Worm (Caenorhabditis elegans) whole organism, L4 larva: ENCODE results near the gene gpd-2.

Experiments used
- D1046.2 ChIP-seq: fragments of 200-800 bp; sonication (Bioruptor generic); IDR thresholded peaks from 2 replicates; pipeline ENCODE4 v1.3.6; 2022; ENCODE audit warnings: missing genetic modification characterization, missing compliant biosample characterization
- F26F4.8 ChIP-seq: fragments of 200-800 bp; sonication (Bioruptor generic); conservative IDR thresholded peaks from 2 replicates; pipeline ENCODE4 v1.3.6; 2022; ENCODE audit warnings: missing genetic modification characterization, missing compliant biosample characterization
- F37D6.2 ChIP-seq: sonication (generic microtip); optimal IDR thresholded peaks from 2 replicates; lab custom pipeline; 2016; ENCODE audit warnings: mild to moderate bottlenecking, missing genetic modification characterization, missing compliant biosample characterization
- F44E2.7 ChIP-seq: fragments of 200-800 bp; sonication (Bioruptor generic); IDR thresholded peaks from 2 replicates; pipeline ENCODE4 v2.1.2; 2022; ENCODE audit warnings: missing genetic modification characterization, missing compliant biosample characterization
- F49E8.2 ChIP-seq: sonication (generic microtip); optimal IDR thresholded peaks from 2 replicates; lab custom pipeline; 2016; ENCODE audit warnings: missing compliant biosample characterization, mild to moderate bottlenecking, missing genetic modification characterization, borderline replicate concordance
- T26A8.4 ChIP-seq: fragments of 200-800 bp; sonication (Bioruptor generic); IDR thresholded peaks from 2 replicates; pipeline ENCODE4 v1.3.6; 2022; ENCODE audit warnings: missing genetic modification characterization, missing compliant biosample characterization
- Y48G9A.11 ChIP-seq: fragments of 200-800 bp; sonication (Bioruptor generic); IDR thresholded peaks from 2 replicates; pipeline ENCODE4 v1.3.6; 2022; ENCODE audit warnings: missing genetic modification reagents, missing genetic modification characterization, missing compliant biosample characterization
- aha-1 ChIP-seq: fragments of 150-350 bp; peaks from one replicate; lab custom pipeline; 2014; ENCODE audit warnings: missing biosample characterization, missing genetic modification characterization
- ama-1 ChIP-seq: fragments of 150-350 bp; optimal IDR thresholded peaks from 2 replicates; lab custom pipeline; 2014; ENCODE audit warnings: inconsistent platforms, mixed read lengths
- attf-4 ChIP-seq: sonication (generic microtip); optimal IDR thresholded peaks from 3 replicates; lab custom pipeline; 2017; ENCODE audit warnings: missing biosample characterization, missing genetic modification characterization
- ceh-20 ChIP-seq: fragments of 200-800 bp; sonication (Bioruptor generic); IDR thresholded peaks from 2 replicates; pipeline ENCODE4 v1.3.6; 2022; ENCODE audit warnings: missing genetic modification reagents, missing genetic modification characterization, missing compliant biosample characterization
- cey-2 ChIP-seq: sonication (generic microtip); optimal IDR thresholded peaks from 3 replicates; lab custom pipeline; 2017; ENCODE audit warnings: missing genetic modification characterization, mild to moderate bottlenecking, missing compliant biosample characterization, antibody characterized with exemption, borderline replicate concordance; ENCODE audit not compliant: insufficient read depth
- ctbp-1 ChIP-seq: fragments of 200-800 bp; sonication (Bioruptor generic); IDR thresholded peaks from 2 replicates; pipeline ENCODE4 v1.3.6; 2022; ENCODE audit warnings: missing genetic modification reagents, missing genetic modification characterization, missing compliant biosample characterization
- daf-16 ChIP-seq, 3 experiments: sonication (generic microtip); optimal IDR thresholded peaks; 2 replicates each; lab custom pipeline; 2016 to 2017; ENCODE audit warnings: missing genetic modification characterization in 3 of 3, missing genetic modification reagents in 3 of 3, mild to moderate bottlenecking in 2 of 3, missing compliant biosample characterization in 2 of 3, missing biosample characterization in 1 of 3, moderate library complexity in 1 of 3
- daf-19 ChIP-seq: fragments of 200-800 bp; sonication (Bioruptor generic); conservative IDR thresholded peaks from 2 replicates; pipeline ENCODE4 v1.3.6; 2022; ENCODE audit warnings: missing genetic modification characterization, missing compliant biosample characterization
- dmd-6 ChIP-seq: fragments of 200-800 bp; sonication (Bioruptor generic); IDR thresholded peaks from 2 replicates; pipeline ENCODE4 v1.3.6; 2022; ENCODE audit warnings: missing genetic modification reagents, missing genetic modification characterization, missing compliant biosample characterization
- duxl-1 ChIP-seq: sonication (generic microtip); optimal IDR thresholded peaks from 2 replicates; lab custom pipeline; 2016; ENCODE audit warnings: mild to moderate bottlenecking, missing genetic modification characterization, moderate library complexity, missing compliant biosample characterization; ENCODE audit not compliant: poor library complexity
- dve-1 ChIP-seq: sonication (generic microtip); optimal IDR thresholded peaks from 2 replicates; lab custom pipeline; 2017; ENCODE audit warnings: antibody characterized with exemption, mild to moderate bottlenecking, missing genetic modification characterization, missing compliant biosample characterization; ENCODE audit not compliant: insufficient read depth
- egl-43 ChIP-seq: fragments of 200-800 bp; sonication (Bioruptor generic); IDR thresholded peaks from 2 replicates; pipeline ENCODE4 v1.3.6; 2022; ENCODE audit warnings: missing genetic modification reagents, missing genetic modification characterization, missing compliant biosample characterization
- fos-1 ChIP-seq: fragments of 150-350 bp; optimal IDR thresholded peaks from 2 replicates; lab custom pipeline; 2014; ENCODE audit warnings: missing biosample characterization, missing genetic modification characterization
- gei-8 ChIP-seq: fragments of 200-800 bp; sonication (Bioruptor generic); optimal IDR thresholded peaks from 2 replicates; lab custom pipeline; 2018; ENCODE audit warnings: mild to moderate bottlenecking, missing genetic modification characterization, missing compliant biosample characterization
- hif-1 ChIP-seq, 2 experiments: sonication (generic microtip); optimal IDR thresholded peaks; 2 replicates each; lab custom pipeline; 2016 to 2017; ENCODE audit warnings: missing compliant biosample characterization in 2 of 2, missing genetic modification characterization in 2 of 2, missing genetic modification reagents in 2 of 2, missing genotype in 2 of 2, mild to moderate bottlenecking in 1 of 2
- hlh-11 ChIP-seq: fragments of 200-800 bp; sonication (Bioruptor generic); optimal IDR thresholded peaks from 2 replicates; lab custom pipeline; 2018; ENCODE audit warnings: mild to moderate bottlenecking, missing genetic modification characterization, missing compliant biosample characterization
- hlh-30 ChIP-seq: sonication (generic microtip); optimal IDR thresholded peaks from 2 replicates; lab custom pipeline; 2017; ENCODE audit warnings: antibody characterized with exemption, mild to moderate bottlenecking, missing genetic modification characterization, missing compliant biosample characterization; ENCODE audit not compliant: insufficient read depth
- lim-7 ChIP-seq: fragments of 200-800 bp; sonication (Bioruptor generic); IDR thresholded peaks from 2 replicates; pipeline ENCODE4 v1.3.6; 2022; ENCODE audit warnings: missing genetic modification characterization, missing compliant biosample characterization
- lin-1 ChIP-seq: fragments of 200-800 bp; sonication (Bioruptor generic); IDR thresholded peaks from 2 replicates; pipeline ENCODE4 v1.3.6; 2022; ENCODE audit warnings: missing genetic modification reagents, missing genetic modification characterization, missing compliant biosample characterization
- lin-13 ChIP-seq: fragments of 150-350 bp; optimal IDR thresholded peaks from 2 replicates; lab custom pipeline; 2014; ENCODE audit warnings: missing biosample characterization, missing genetic modification reagents, missing genetic modification characterization
- lin-38 ChIP-seq: fragments of 200-800 bp; sonication (Bioruptor generic); IDR thresholded peaks from 2 replicates; pipeline ENCODE4 v1.3.6; 2022; ENCODE audit warnings: missing genetic modification reagents, missing genetic modification characterization, missing compliant biosample characterization
- lsy-2 ChIP-seq, 2 experiments: fragments of 150-350 bp in 1 of 2; sonication (generic microtip) in 1 of 2; optimal IDR thresholded peaks; 2 replicates each; lab custom pipeline; 2014 to 2017; ENCODE audit warnings: missing biosample characterization in 2 of 2, missing genetic modification characterization in 2 of 2
- mep-1 ChIP-seq: fragments of 150-350 bp; sonication (generic microtip); optimal IDR thresholded peaks from 3 replicates; lab custom pipeline; 2014; ENCODE audit warnings: missing biosample characterization, missing genetic modification characterization
- mes-2 ChIP-seq: sonication (generic microtip); optimal IDR thresholded peaks from 2 replicates; lab custom pipeline; 2016; ENCODE audit warnings: missing genotype, mild to moderate bottlenecking, missing genetic modification characterization, missing compliant biosample characterization; ENCODE audit not compliant: poor library complexity, severe bottlenecking
- mxl-2 ChIP-seq: fragments of 200-800 bp; sonication (Bioruptor generic); conservative IDR thresholded peaks from 2 replicates; pipeline ENCODE4 v1.3.6; 2022; ENCODE audit warnings: missing genetic modification reagents, missing genetic modification characterization, missing compliant biosample characterization
- mxl-3 ChIP-seq: fragments of 200-800 bp; sonication (Bioruptor generic); optimal IDR thresholded peaks from 2 replicates; lab custom pipeline; 2018; ENCODE audit warnings: mild to moderate bottlenecking, missing genetic modification characterization, missing compliant biosample characterization
- nhr-102 ChIP-seq: sonication (generic microtip); optimal IDR thresholded peaks from 2 replicates; lab custom pipeline; 2016; ENCODE audit warnings: mild to moderate bottlenecking, missing genetic modification characterization, moderate library complexity, missing compliant biosample characterization
- nhr-11 ChIP-seq: fragments of 150-350 bp; optimal IDR thresholded peaks from 2 replicates; lab custom pipeline; 2014; ENCODE audit warnings: missing biosample characterization, missing genetic modification characterization
- nhr-111 ChIP-seq: fragments of 200-800 bp; sonication (Bioruptor generic); optimal IDR thresholded peaks from 2 replicates; lab custom pipeline; 2018; ENCODE audit warnings: mild to moderate bottlenecking, missing genetic modification characterization, missing compliant biosample characterization
- nhr-48 ChIP-seq: sonication (generic microtip); optimal IDR thresholded peaks from 2 replicates; lab custom pipeline; 2016; ENCODE audit warnings: mild to moderate bottlenecking, missing genetic modification characterization, missing compliant biosample characterization
- nhr-6 ChIP-seq: fragments of 150-350 bp; optimal IDR thresholded peaks from 2 replicates; lab custom pipeline; 2014; ENCODE audit warnings: missing biosample characterization, missing genetic modification characterization
- php-3 ChIP-seq: fragments of 200-800 bp; sonication (Bioruptor generic); IDR thresholded peaks from 2 replicates; pipeline ENCODE4 v1.3.6; 2022; ENCODE audit warnings: missing genetic modification reagents, missing genetic modification characterization, missing compliant biosample characterization
- rbr-2 ChIP-seq: sonication (generic microtip); optimal IDR thresholded peaks from 2 replicates; lab custom pipeline; 2016; ENCODE audit warnings: missing genotype, missing genetic modification characterization, missing compliant biosample characterization
- snpc-4 ChIP-seq: fragments of 150-350 bp; optimal IDR thresholded peaks from 2 replicates; lab custom pipeline; 2014; ENCODE audit warnings: missing biosample characterization, missing genetic modification characterization
- spr-1 ChIP-seq: sonication (generic microtip); optimal IDR thresholded peaks from 2 replicates; lab custom pipeline; 2016; ENCODE audit warnings: mild to moderate bottlenecking, missing genetic modification characterization, missing compliant biosample characterization
- tra-1 ChIP-seq: fragments of 200-800 bp; sonication (Bioruptor generic); IDR thresholded peaks from 2 replicates; pipeline ENCODE4 v1.3.6; 2022; ENCODE audit warnings: missing genetic modification reagents, missing genetic modification characterization, missing compliant biosample characterization
- unc-39 ChIP-seq: sonication (generic microtip); optimal IDR thresholded peaks from 2 replicates; lab custom pipeline; 2017; ENCODE audit warnings: missing biosample characterization, missing genetic modification characterization
- zag-1 ChIP-seq: fragments of 150-350 bp; optimal IDR thresholded peaks from 2 replicates; lab custom pipeline; 2014; ENCODE audit warnings: missing biosample characterization, missing genetic modification characterization
- zfp-3 ChIP-seq: fragments of 200-800 bp; sonication (Bioruptor generic); conservative IDR thresholded peaks from 2 replicates; pipeline ENCODE4 v1.3.6; 2022; ENCODE audit warnings: missing genetic modification reagents, missing genetic modification characterization, missing compliant biosample characterization
- ztf-7 ChIP-seq: fragments of 150-350 bp; optimal IDR thresholded peaks from 2 replicates; lab custom pipeline; 2014; ENCODE audit warnings: missing biosample characterization, missing genetic modification characterization

gpd-2 gene

ce11 chrX:3111687-3112086 is 2.8 kb downstream of the gpd-2 start:
- peak; percentile 2 for TF ChIP-seq hlh-30
- TF ChIP-seq ama-1 (lab: Kevin White, UChicago), result peak; percentile 79
- TF ChIP-seq tra-1 (GFP tag; lab: Robert Waterston, UW), result 0 out of 2 replicates have a peak, but pooled peaks have one; percentile 18
- TF ChIP-seq mes-2 (tag; lab: Kevin White, UChicago), result peak; percentile 71
- TF ChIP-seq daf-16 (GFP tag; optimal IDR thresholded peaks at IDR 0.05; lab: Kevin White, UChicago), result peak in 1 of 2 experiments; percentile 83
- TF ChIP-seq daf-16 (tag; optimal IDR thresholded peaks at IDR 0.05; lab: Kevin White, UChicago), result peak; percentile 69
- TF ChIP-seq php-3 (GFP tag; lab: Robert Waterston, UW), result no peak
- TF ChIP-seq daf-19, result no peak
- TF ChIP-seq nhr-111, result no peak
- TF ChIP-seq zag-1 (tag; lab: Kevin White, UChicago), result no peak
- TF ChIP-seq ctbp-1 (GFP tag; lab: Robert Waterston, UW), result no peak
- peak; percentile 41 for TF ChIP-seq fos-1 (tag; lab: Kevin White, UChicago)
- no peak for TF ChIP-seq F26F4.8
- TF ChIP-seq snpc-4 (tag; lab: Kevin White, UChicago), result no peak
- TF ChIP-seq lin-1 (GFP tag; lab: Robert Waterston, UW), result 0 out of 2 replicates have a peak, but pooled peaks have one; percentile 44
- TF ChIP-seq aha-1 (tag; lab: Kevin White, UChicago), result peak; percentile 99
- no peak for TF ChIP-seq cey-2 (tag; lab: Kevin White, UChicago)
- no peak for TF ChIP-seq mxl-2 (GFP tag; lab: Robert Waterston, UW)
- peak; percentile 50 for TF ChIP-seq dmd-6 (GFP tag; lab: Robert Waterston, UW)
- TF ChIP-seq rbr-2, result no peak
- no peak for TF ChIP-seq attf-4 (tag; lab: Kevin White, UChicago)
- TF ChIP-seq unc-39 (tag; lab: Kevin White, UChicago), result no peak
- TF ChIP-seq lin-13 (GFP tag; lab: Kevin White, UChicago), result peak; percentile 43
- TF ChIP-seq duxl-1 (tag; lab: Kevin White, UChicago), result peak; percentile 60
- TF ChIP-seq dve-1 (tag; lab: Kevin White, UChicago), result peak; percentile 59
- 0 out of 2 replicates have a peak, but pooled peaks have one; percentile 75 for TF ChIP-seq zfp-3 (GFP tag; lab: Robert Waterston, UW)
- TF ChIP-seq D1046.2, result 0 out of 2 replicates have a peak, but pooled peaks have one; percentile 63
- TF ChIP-seq nhr-48 (tag; lab: Kevin White, UChicago), result peak; percentile 75
- TF ChIP-seq mep-1, result peak; percentile 82
- no peak for TF ChIP-seq F44E2.7 (GFP tag; lab: Robert Waterston, UW)
- peak; percentile 28; the same call in 1 of the 2 replicates for TF ChIP-seq lin-38
- peak; percentile 78 for TF ChIP-seq nhr-11 (tag; lab: Kevin White, UChicago)
- no peak for TF ChIP-seq F37D6.2 (tag; lab: Kevin White, UChicago)
- peak; percentile 45 for TF ChIP-seq ztf-7 (tag; lab: Kevin White, UChicago)
- TF ChIP-seq egl-43 (GFP tag; lab: Robert Waterston, UW), result no peak
- TF ChIP-seq lim-7 (GFP tag; lab: Robert Waterston, UW), result no peak
- TF ChIP-seq gei-8 (GFP tag; lab: Kevin White, UChicago), result no peak
- TF ChIP-seq hif-1 (tag; optimal IDR thresholded peaks at IDR 0.05; lab: Kevin White, UChicago), result peak in 1 of 2 experiments; percentile 26
- TF ChIP-seq hlh-11, result no peak
- TF ChIP-seq ceh-20 (GFP tag; lab: Robert Waterston, UW), result 0 out of 2 replicates have a peak, but pooled peaks have one; percentile 12
- peak; percentile 26 for TF ChIP-seq T26A8.4 (GFP tag; lab: Robert Waterston, UW)
- TF ChIP-seq nhr-102, result peak; percentile 40
- TF ChIP-seq spr-1 (tag; lab: Kevin White, UChicago), result no peak
- TF ChIP-seq lsy-2 (tag; optimal IDR thresholded peaks at IDR 0.05; lab: Kevin White, UChicago), result peak in 1 of 2 experiments; percentile 66
- TF ChIP-seq mxl-3, result peak; percentile 4
- TF ChIP-seq Y48G9A.11 (GFP tag; lab: Robert Waterston, UW), result no peak
- no peak for TF ChIP-seq F49E8.2
- TF ChIP-seq nhr-6 (tag; lab: Kevin White, UChicago), result peak; percentile 77
